Comparison of ENCODE assay signal across 1 fruit fly cellular context in the genomic region with DNA sequence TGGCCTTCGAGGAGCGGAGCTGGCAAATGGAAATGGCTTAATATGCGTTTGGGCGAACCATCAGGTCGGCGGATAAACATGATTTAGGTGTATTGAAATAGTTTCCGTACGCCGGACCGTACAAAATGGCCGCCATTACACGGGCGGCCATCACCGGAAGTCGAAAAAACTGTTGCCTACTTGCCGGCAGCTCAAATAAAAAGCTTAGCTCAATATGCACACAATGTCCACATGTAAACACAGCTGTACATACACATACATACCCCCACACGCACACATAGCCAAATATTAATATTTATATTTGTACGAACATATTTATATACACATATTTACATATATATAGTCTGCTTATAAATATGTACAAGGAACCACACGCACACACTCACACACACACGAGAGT.
TF ChIP-seq lines count a peak whose summit lies in the region.

No protein-coding gene starts in this region.

TF ChIP-seq in whole organism, embryonic, 481 proteins besides CTCF, POLR2A, EP300 and RAD21 (continued from another document and continues in another):
- TF ChIP-seq CG1603 (tag; optimal IDR thresholded peaks at IDR 0.05; lab: Kevin White, UChicago) (peak; percentile 44), CG17385 (GFP tag; optimal IDR thresholded peaks at IDR 0.05; lab: Kevin White, UChicago) (peak; percentile 45), CG10147 (GFP tag; optimal IDR thresholded peaks at IDR 0.05; lab: Kevin White, UChicago) (no peak), CG3407 (GFP tag; optimal IDR thresholded peaks at IDR 0.05; lab: Kevin White, UChicago) (peak; percentile 47), so (GFP tag; IDR thresholded peaks at IDR 0.05; lab: Robert Waterston, UW) (0 out of 3 replicates have a peak, but pooled peaks have one; percentile 35), CG1792 (GFP tag; optimal IDR thresholded peaks at IDR 0.05; lab: Kevin White, UChicago) (no peak), CG7372 (GFP tag; IDR thresholded peaks at IDR 0.05; lab: Robert Waterston, UW) (0 out of 2 replicates have a peak, but pooled peaks have one; percentile 22), Hr78 (GFP tag; optimal IDR thresholded peaks at IDR 0.05; lab: Kevin White, UChicago) (no peak), CG10959 (GFP tag; IDR thresholded peaks at IDR 0.05; lab: Robert Waterston, UW) (peak; percentile 28; the same call in 1 of the 2 replicates), CG15011 (GFP tag; optimal IDR thresholded peaks at IDR 0.05; lab: Kevin White, UChicago) (peak; percentile 3), NfI (GFP tag; optimal IDR thresholded peaks at IDR 0.05; lab: Kevin White, UChicago) (peak; percentile 61), CG11723 (GFP tag; optimal IDR thresholded peaks at IDR 0.05; lab: Kevin White, UChicago) (peak; percentile 20), dysf (GFP tag; IDR thresholded peaks at IDR 0.05; lab: Robert Waterston, UW) (peak; percentile 38; the same call in 1 of the 3 replicates), tup (GFP tag; optimal IDR thresholded peaks at IDR 0.05; lab: Kevin White, UChicago) (no peak), CG18262 (tag; optimal IDR thresholded peaks at IDR 0.05; lab: Kevin White, UChicago) (no peak), CG11456 (GFP tag; IDR thresholded peaks at IDR 0.05; lab: Robert Waterston, UW) (peak; percentile 66; the same call in 1 of the 3 replicates), otp (GFP tag; IDR thresholded peaks at IDR 0.05; lab: Robert Waterston, UW) (peak; percentile 68; the same call in 2 of the 3 replicates), CG15601 (tag; optimal IDR thresholded peaks at IDR 0.05; lab: Kevin White, UChicago) (peak; percentile 12), Myb (GFP tag; optimal IDR thresholded peaks at IDR 0.05; lab: Kevin White, UChicago) (no peak), ewg (GFP tag; optimal IDR thresholded peaks at IDR 0.05; lab: Kevin White, UChicago) (peak; percentile 29), ATbp (GFP tag; optimal IDR thresholded peaks at IDR 0.05; lab: Kevin White, UChicago) (peak; percentile 56), en (GFP tag; optimal IDR thresholded peaks at IDR 0.05; lab: Kevin White, UChicago) (no peak), ac (GFP tag; optimal IDR thresholded peaks at IDR 0.05; lab: Kevin White, UChicago) (peak; percentile 35), GATAe (GFP tag; conservative IDR thresholded peaks at IDR 0.05; lab: Robert Waterston, UW) (no peak), ranshi (GFP tag; IDR thresholded peaks at IDR 0.05; lab: Robert Waterston, UW) (peak; percentile 57; the same call in 1 of the 2 replicates), fd64A (GFP tag; optimal IDR thresholded peaks at IDR 0.05; lab: Kevin White, UChicago) (peak; percentile 31), zfh1 (GFP tag; IDR thresholded peaks at IDR 0.05; lab: Robert Waterston, UW) (peak; percentile 53; the same call in 2 of the 3 replicates), Awh (GFP tag; IDR thresholded peaks at IDR 0.05; lab: Robert Waterston, UW) (peak; percentile 27; the same call in 1 of the 2 replicates), CG12659 (GFP tag; optimal IDR thresholded peaks at IDR 0.05; lab: Kevin White, UChicago) (peak; percentile 33), CG8290 (GFP tag; optimal IDR thresholded peaks at IDR 0.05; lab: Kevin White, UChicago) (no peak), CG8290 (tag; optimal IDR thresholded peaks at IDR 0.05; lab: Kevin White, UChicago) (peak; percentile 41 to 42), CG18619 (GFP tag; optimal IDR thresholded peaks at IDR 0.05; lab: Kevin White, UChicago) (peak; percentile 36), h (optimal IDR thresholded peaks at IDR 0.05; lab: Kevin White, UChicago) (no peak), Hmr (GFP tag; optimal IDR thresholded peaks at IDR 0.05; lab: Kevin White, UChicago) (peak; percentile 43), sc (optimal IDR thresholded peaks at IDR 0.05; lab: Kevin White, UChicago) (no peak), sc (GFP tag; optimal IDR thresholded peaks at IDR 0.05; lab: Kevin White, UChicago) (peak; percentile 40), Lhr (GFP tag; optimal IDR thresholded peaks at IDR 0.05; lab: Kevin White, UChicago) (peak; percentile 23), prd (optimal IDR thresholded peaks at IDR 0.05; lab: Kevin White, UChicago) (no peak), prd (GFP tag; IDR thresholded peaks at IDR 0.05; lab: Robert Waterston, UW) (peak; percentile 25; the same call in 1 of the 3 replicates), ci (GFP tag; IDR thresholded peaks at IDR 0.05; lab: Robert Waterston, UW) (peak; percentile 85), Rfx (GFP tag; IDR thresholded peaks at IDR 0.05; lab: Robert Waterston, UW) (peak; percentile 58; the same call in 1 of the 2 replicates), shn (GFP tag; optimal IDR thresholded peaks at IDR 0.05; lab: Kevin White, UChicago) (no peak), odd (GFP tag; optimal IDR thresholded peaks at IDR 0.05; lab: Kevin White, UChicago) (peak; percentile 31), cas (GFP tag; IDR thresholded peaks at IDR 0.05; lab: Robert Waterston, UW) (0 out of 2 replicates have a peak, but pooled peaks have one; percentile 17), CG12219 (GFP tag; optimal IDR thresholded peaks at IDR 0.05; lab: Kevin White, UChicago) (peak; percentile 27), CG15073 (GFP tag; optimal IDR thresholded peaks at IDR 0.05; lab: Kevin White, UChicago) (no peak), CG17612 (GFP tag; IDR thresholded peaks at IDR 0.05; lab: Robert Waterston, UW) (0 out of 2 replicates have a peak, but pooled peaks have one; percentile 18), seq (GFP tag; IDR thresholded peaks at IDR 0.05; lab: Robert Waterston, UW) (peak; percentile 59), nerfin-2 (GFP tag; IDR thresholded peaks at IDR 0.05; lab: Robert Waterston, UW; ENCODE audit: partially characterized antibody) (no peak), Blimp-1 (GFP tag; optimal IDR thresholded peaks at IDR 0.05; lab: Kevin White, UChicago) (peak; percentile 26), CG5953 (GFP tag; IDR thresholded peaks at IDR 0.05; lab: Robert Waterston, UW) (peak; percentile 19; the same call in 1 of the 2 replicates), ttk (GFP tag; IDR thresholded peaks at IDR 0.05; lab: Robert Waterston, UW) (0 out of 2 replicates have a peak, but pooled peaks have one; percentile 24), CG13775 (GFP tag; optimal IDR thresholded peaks at IDR 0.05; lab: Kevin White, UChicago) (peak; percentile 40), Atf6 (GFP tag; IDR thresholded peaks at IDR 0.05; lab: Robert Waterston, UW) (peak; percentile 56; the same call in 1 of the 2 replicates), onecut (GFP tag; IDR thresholded peaks at IDR 0.05; lab: Robert Waterston, UW) (peak; percentile 47), gsb (GFP tag; IDR thresholded peaks at IDR 0.05; lab: Robert Waterston, UW) (peak; percentile 38; the same call in 1 of the 2 replicates), zen (tag; optimal IDR thresholded peaks at IDR 0.05; lab: Kevin White, UChicago) (peak; percentile 27), Side (GFP tag; optimal IDR thresholded peaks at IDR 0.05; lab: Kevin White, UChicago) (no peak), CG6813 (GFP tag; optimal IDR thresholded peaks at IDR 0.05; lab: Kevin White, UChicago) (peak; percentile 35), gsb-n (tag; optimal IDR thresholded peaks at IDR 0.05; lab: Kevin White, UChicago) (no peak), nmo (GFP tag; optimal IDR thresholded peaks at IDR 0.05; lab: Kevin White, UChicago) (peak; percentile 10), lmd (GFP tag; IDR thresholded peaks at IDR 0.05; lab: Robert Waterston, UW) (peak; percentile 27; the same call in 1 of the 2 replicates), ems (GFP tag; optimal IDR thresholded peaks at IDR 0.05; lab: Kevin White, UChicago) (no peak), CG14710 (tag; optimal IDR thresholded peaks at IDR 0.05; lab: Kevin White, UChicago) (peak; percentile 12), sens (GFP tag; lab: Kevin White, UChicago) (peak; percentile 78), CG2712 (tag; optimal IDR thresholded peaks at IDR 0.05; lab: Kevin White, UChicago) (peak; percentile 4), CG2875 (GFP tag; optimal IDR thresholded peaks at IDR 0.05; lab: Kevin White, UChicago) (peak; percentile 50), gem (tag; optimal IDR thresholded peaks at IDR 0.05; lab: Kevin White, UChicago) (peak; percentile 35), PHDP (tag; optimal IDR thresholded peaks at IDR 0.05; lab: Kevin White, UChicago) (peak; percentile 51), cg (GFP tag; optimal IDR thresholded peaks at IDR 0.05; lab: Kevin White, UChicago) (peak; percentile 19), mam (GFP tag; optimal IDR thresholded peaks at IDR 0.05; lab: Kevin White, UChicago) (no peak), al (GFP tag; IDR thresholded peaks at IDR 0.05; lab: Robert Waterston, UW) (no peak), ato (GFP tag; IDR thresholded peaks at IDR 0.05; lab: Robert Waterston, UW; ENCODE audit: partially characterized antibody) (no peak), CG18011 (GFP tag; optimal IDR thresholded peaks at IDR 0.05; lab: Kevin White, UChicago) (no peak), HmgD (GFP tag; optimal IDR thresholded peaks at IDR 0.05; lab: Kevin White, UChicago) (no peak), B-H1 (GFP tag; IDR thresholded peaks at IDR 0.05; lab: Robert Waterston, UW) (peak; percentile 25; the same call in 1 of the 3 replicates), CG8388 (GFP tag; optimal IDR thresholded peaks at IDR 0.05; lab: Kevin White, UChicago) (peak; percentile 35), CG7357 (GFP tag; IDR thresholded peaks at IDR 0.05; lab: Robert Waterston, UW) (no peak), MTF-1 (GFP tag; optimal IDR thresholded peaks at IDR 0.05; lab: Kevin White, UChicago; ENCODE audit: borderline replicate concordance) (peak; percentile 41), bab2 (GFP tag; optimal IDR thresholded peaks at IDR 0.05; lab: Kevin White, UChicago) (no peak), Fer1 (GFP tag; optimal IDR thresholded peaks at IDR 0.05; lab: Kevin White, UChicago) (peak; percentile 14), Asciz (GFP tag; optimal IDR thresholded peaks at IDR 0.05; lab: Kevin White, UChicago) (peak; percentile 37), caup (GFP tag; optimal IDR thresholded peaks at IDR 0.05; lab: Kevin White, UChicago; ENCODE audit: severe bottlenecking) (peak; percentile 31), CG2116 (GFP tag; optimal IDR thresholded peaks at IDR 0.05; lab: Kevin White, UChicago) (peak; percentile 33), dmrt11E (tag; optimal IDR thresholded peaks at IDR 0.05; lab: Kevin White, UChicago) (peak; percentile 9), sr (GFP tag; IDR thresholded peaks at IDR 0.05; lab: Robert Waterston, UW) (peak; percentile 60; the same call in 1 of the 3 replicates), Fer3 (tag; optimal IDR thresholded peaks at IDR 0.05; lab: Kevin White, UChicago) (peak; percentile 40), CG30020 (tag; optimal IDR thresholded peaks at IDR 0.05; lab: Kevin White, UChicago) (no peak), sob (GFP tag; IDR thresholded peaks at IDR 0.05; lab: Robert Waterston, UW) (peak; percentile 66), ap (GFP tag; IDR thresholded peaks at IDR 0.05; lab: Robert Waterston, UW) (peak; percentile 38; the same call in 1 of the 2 replicates), Optix (GFP tag; IDR thresholded peaks at IDR 0.05; lab: Robert Waterston, UW) (peak; percentile 61; the same call in 2 of the 3 replicates), CG14014 (GFP tag; IDR thresholded peaks at IDR 0.05; lab: Robert Waterston, UW) (peak; percentile 64; the same call in 1 of the 2 replicates), fd3F (GFP tag; optimal IDR thresholded peaks at IDR 0.05; lab: Kevin White, UChicago) (peak; percentile 22), CG32767 (GFP tag; IDR thresholded peaks at IDR 0.05; lab: Robert Waterston, UW) (peak; percentile 60; the same call in 1 of the 2 replicates), exex (tag; optimal IDR thresholded peaks at IDR 0.05; lab: Kevin White, UChicago) (no peak), gce (GFP tag; IDR thresholded peaks at IDR 0.05; lab: Robert Waterston, UW) (peak; percentile 16; the same call in 1 of the 3 replicates), CG8944 (GFP tag; optimal IDR thresholded peaks at IDR 0.05; lab: Kevin White, UChicago) (no peak), gfzf (GFP tag; optimal IDR thresholded peaks at IDR 0.05; lab: Kevin White, UChicago) (no peak), Ada2b (GFP tag; IDR thresholded peaks at IDR 0.05; lab: Robert Waterston, UW) (peak; percentile 37; the same call in 1 of the 2 replicates), lab (GFP tag; optimal IDR thresholded peaks at IDR 0.05; lab: Kevin White, UChicago) (peak; percentile 51), CG1024 (GFP tag; IDR thresholded peaks at IDR 0.05; lab: Robert Waterston, UW) (peak; percentile 34; the same call in 1 of the 2 replicates), insv (GFP tag; optimal IDR thresholded peaks at IDR 0.05; lab: Kevin White, UChicago) (no peak), BtbVII (GFP tag; optimal IDR thresholded peaks at IDR 0.05; lab: Kevin White, UChicago) (peak; percentile 22), CG4707 (GFP tag; optimal IDR thresholded peaks at IDR 0.05; lab: Kevin White, UChicago) (peak; percentile 31), Hr51 (GFP tag; optimal IDR thresholded peaks at IDR 0.05; lab: Kevin White, UChicago) (peak in 1 of 2 experiments; percentile 19), inv (GFP tag; IDR thresholded peaks at IDR 0.05; lab: Robert Waterston, UW; ENCODE audit: partially characterized antibody) (no peak), Nf-YA (GFP tag; IDR thresholded peaks at IDR 0.05; lab: Robert Waterston, UW) (0 out of 2 replicates have a peak, but pooled peaks have one; percentile 38), Antp (GFP tag; optimal IDR thresholded peaks at IDR 0.05; lab: Kevin White, UChicago) (no peak), Lpt (GFP tag; optimal IDR thresholded peaks at IDR 0.05; lab: Kevin White, UChicago) (no peak), pzg (GFP tag; optimal IDR thresholded peaks at IDR 0.05; lab: Kevin White, UChicago) (no peak), bcd (GFP tag; optimal IDR thresholded peaks at IDR 0.05; lab: Kevin White, UChicago) (peak; percentile 26), CG15514 (GFP tag; optimal IDR thresholded peaks at IDR 0.05; lab: Kevin White, UChicago) (peak; percentile 35), H2.0 (GFP tag; IDR thresholded peaks at IDR 0.05; lab: Robert Waterston, UW) (peak; percentile 33; the same call in 1 of the 2 replicates), CG43689 (GFP tag; IDR thresholded peaks at IDR 0.05; lab: Robert Waterston, UW) (peak; percentile 35; the same call in 1 of the 2 replicates), hbn (GFP tag; IDR thresholded peaks at IDR 0.05; lab: Robert Waterston, UW; ENCODE audit: partially characterized antibody) (no peak), CG12071 (GFP tag; optimal IDR thresholded peaks at IDR 0.05; lab: Kevin White, UChicago) (peak; percentile 7), vvl (GFP tag; IDR thresholded peaks at IDR 0.05; lab: Robert Waterston, UW) (peak; percentile 47; the same call in 1 of the 2 replicates), slou (GFP tag; optimal IDR thresholded peaks at IDR 0.05; lab: Kevin White, UChicago) (no peak), crp (GFP tag; optimal IDR thresholded peaks at IDR 0.05; lab: Kevin White, UChicago) (no peak), CG2202 (tag; optimal IDR thresholded peaks at IDR 0.05; lab: Kevin White, UChicago) (peak; percentile 1), CG3281 (GFP tag; optimal IDR thresholded peaks at IDR 0.05; lab: Kevin White, UChicago) (no peak)
